Worm (Caenorhabditis elegans) whole organism, L4 larva: Measurements from ENCODE around the gene srg-64.

ENCODE experiments used
- F10B5.3 ChIP-seq: sonication (generic microtip); optimal IDR thresholded peaks from 2 replicates; lab custom pipeline; 2016; ENCODE audit warnings: mild to moderate bottlenecking, missing genetic modification characterization, missing compliant biosample characterization
- F37D6.2 ChIP-seq: sonication (generic microtip); optimal IDR thresholded peaks from 2 replicates; lab custom pipeline; 2016; ENCODE audit warnings: mild to moderate bottlenecking, missing genetic modification characterization, missing compliant biosample characterization
- F44E2.7 ChIP-seq: fragments of 200-800 bp; sonication (Bioruptor generic); IDR thresholded peaks from 2 replicates; pipeline ENCODE4 v2.1.2; 2022; ENCODE audit warnings: missing genetic modification characterization, missing compliant biosample characterization
- Y5F2A.4 ChIP-seq: fragments of 200-800 bp; sonication (Bioruptor generic); optimal IDR thresholded peaks from 2 replicates; lab custom pipeline; 2018; ENCODE audit warnings: mild to moderate bottlenecking, missing genetic modification characterization, missing compliant biosample characterization
- Y75B8A.6 ChIP-seq: fragments of 200-800 bp; sonication (Bioruptor generic); IDR thresholded peaks from 2 replicates; pipeline ENCODE4 v1.3.6; 2022; ENCODE audit warnings: missing genetic modification reagents, missing genetic modification characterization, missing compliant biosample characterization
- ZK337.2 ChIP-seq: fragments of 200-800 bp; sonication (Bioruptor generic); IDR thresholded peaks from 2 replicates; pipeline ENCODE4 v1.3.6; 2022; ENCODE audit warnings: missing genetic modification reagents, missing genetic modification characterization, missing compliant biosample characterization
- ZK546.5 ChIP-seq, 2 experiments: sonication (generic microtip); optimal IDR thresholded peaks; 2 replicates each; lab custom pipeline; 2017; ENCODE audit warnings: missing biosample characterization in 2 of 2, missing genetic modification characterization in 2 of 2
- aly-2 ChIP-seq: sonication (generic microtip); optimal IDR thresholded peaks from 2 replicates; lab custom pipeline; 2018; ENCODE audit warnings: missing biosample characterization, missing genetic modification characterization
- arid-1 ChIP-seq: fragments of 200-800 bp; sonication (Bioruptor generic); conservative IDR thresholded peaks from 2 replicates; pipeline ENCODE4 v1.3.6; 2022; ENCODE audit warnings: missing genetic modification reagents, missing genetic modification characterization, missing compliant biosample characterization
- attf-4 ChIP-seq: sonication (generic microtip); optimal IDR thresholded peaks from 3 replicates; lab custom pipeline; 2017; ENCODE audit warnings: missing biosample characterization, missing genetic modification characterization
- ceh-28 ChIP-seq: fragments of 150-350 bp; optimal IDR thresholded peaks from 2 replicates; lab custom pipeline; 2014; ENCODE audit warnings: missing biosample characterization, missing genetic modification reagents, missing genetic modification characterization
- ceh-32 ChIP-seq: sonication (generic microtip); optimal IDR thresholded peaks from 2 replicates; lab custom pipeline; 2016; ENCODE audit warnings: mild to moderate bottlenecking, missing genetic modification characterization, missing compliant biosample characterization; ENCODE audit not compliant: poor library complexity
- ceh-44 ChIP-seq: fragments of 200-800 bp; sonication (Bioruptor generic); IDR thresholded peaks from 2 replicates; pipeline ENCODE4 v1.3.6; 2022; ENCODE audit warnings: missing genetic modification reagents, missing genetic modification characterization, missing compliant biosample characterization
- ces-1 ChIP-seq: fragments of 150-350 bp; sonication (generic microtip); optimal IDR thresholded peaks from 4 replicates; lab custom pipeline; 2014; ENCODE audit warnings: missing biosample characterization, missing genetic modification reagents, missing genetic modification characterization
- cey-2 ChIP-seq: sonication (generic microtip); optimal IDR thresholded peaks from 3 replicates; lab custom pipeline; 2017; ENCODE audit warnings: missing genetic modification characterization, mild to moderate bottlenecking, missing compliant biosample characterization, antibody characterized with exemption, borderline replicate concordance; ENCODE audit not compliant: insufficient read depth
- daf-12 ChIP-seq: fragments of 150-350 bp; optimal IDR thresholded peaks from 2 replicates; lab custom pipeline; 2014; ENCODE audit warnings: missing biosample characterization, missing genetic modification reagents, missing genetic modification characterization
- dmd-8 ChIP-seq: fragments of 200-800 bp; sonication (Bioruptor generic); IDR thresholded peaks from 2 replicates; pipeline ENCODE4 v1.3.6; 2022; ENCODE audit warnings: missing genetic modification characterization, missing compliant biosample characterization
- dmd-9 ChIP-seq: fragments of 200-800 bp; sonication (Bioruptor generic); IDR thresholded peaks from 2 replicates; pipeline ENCODE4 v1.3.6; 2022; ENCODE audit warnings: missing genetic modification reagents, missing genetic modification characterization, missing compliant biosample characterization
- dve-1 ChIP-seq: sonication (generic microtip); optimal IDR thresholded peaks from 2 replicates; lab custom pipeline; 2017; ENCODE audit warnings: antibody characterized with exemption, mild to moderate bottlenecking, missing genetic modification characterization, missing compliant biosample characterization; ENCODE audit not compliant: insufficient read depth
- egl-27 ChIP-seq: sonication (generic microtip); optimal IDR thresholded peaks from 3 replicates; lab custom pipeline; 2017; ENCODE audit warnings: missing biosample characterization, missing genetic modification reagents, missing genetic modification characterization
- egl-43 ChIP-seq: fragments of 200-800 bp; sonication (Bioruptor generic); IDR thresholded peaks from 2 replicates; pipeline ENCODE4 v1.3.6; 2022; ENCODE audit warnings: missing genetic modification reagents, missing genetic modification characterization, missing compliant biosample characterization
- fos-1 ChIP-seq: fragments of 150-350 bp; optimal IDR thresholded peaks from 2 replicates; lab custom pipeline; 2014; ENCODE audit warnings: missing biosample characterization, missing genetic modification characterization
- hlh-11 ChIP-seq: fragments of 200-800 bp; sonication (Bioruptor generic); optimal IDR thresholded peaks from 2 replicates; lab custom pipeline; 2018; ENCODE audit warnings: mild to moderate bottlenecking, missing genetic modification characterization, missing compliant biosample characterization
- hlh-30 ChIP-seq: sonication (generic microtip); optimal IDR thresholded peaks from 2 replicates; lab custom pipeline; 2017; ENCODE audit warnings: antibody characterized with exemption, mild to moderate bottlenecking, missing genetic modification characterization, missing compliant biosample characterization; ENCODE audit not compliant: insufficient read depth
- lin-1 ChIP-seq: fragments of 200-800 bp; sonication (Bioruptor generic); IDR thresholded peaks from 2 replicates; pipeline ENCODE4 v1.3.6; 2022; ENCODE audit warnings: missing genetic modification reagents, missing genetic modification characterization, missing compliant biosample characterization
- lin-15B ChIP-seq: fragments of 150-350 bp; sonication (generic microtip); optimal IDR thresholded peaks from 3 replicates; lab custom pipeline; 2014; ENCODE audit warnings: missing biosample characterization, missing genetic modification characterization
- lin-29 ChIP-seq: fragments of 200-800 bp; sonication (Bioruptor generic); IDR thresholded peaks from 2 replicates; pipeline ENCODE4 v1.3.6; 2022; ENCODE audit warnings: missing genetic modification reagents, missing genetic modification characterization, missing compliant biosample characterization
- lsy-2 ChIP-seq, 2 experiments: fragments of 150-350 bp in 1 of 2; sonication (generic microtip) in 1 of 2; optimal IDR thresholded peaks; 2 replicates each; lab custom pipeline; 2014 to 2017; ENCODE audit warnings: missing biosample characterization in 2 of 2, missing genetic modification characterization in 2 of 2
- madf-5 ChIP-seq, 2 experiments: fragments of 200-800 bp; sonication (Bioruptor generic); IDR thresholded peaks; 2 replicates each; pipeline ENCODE4 v1.3.6; 2022; ENCODE audit warnings: missing compliant biosample characterization in 2 of 2, missing genetic modification characterization in 2 of 2
- mes-2 ChIP-seq: sonication (generic microtip); optimal IDR thresholded peaks from 2 replicates; lab custom pipeline; 2016; ENCODE audit warnings: missing genotype, mild to moderate bottlenecking, missing genetic modification characterization, missing compliant biosample characterization; ENCODE audit not compliant: poor library complexity, severe bottlenecking
- nhr-10 ChIP-seq: fragments of 150-350 bp; optimal IDR thresholded peaks from 2 replicates; lab custom pipeline; 2014; ENCODE audit warnings: missing biosample characterization, missing genetic modification characterization
- nhr-102 ChIP-seq: sonication (generic microtip); optimal IDR thresholded peaks from 2 replicates; lab custom pipeline; 2016; ENCODE audit warnings: mild to moderate bottlenecking, missing genetic modification characterization, moderate library complexity, missing compliant biosample characterization
- nhr-111 ChIP-seq: fragments of 200-800 bp; sonication (Bioruptor generic); optimal IDR thresholded peaks from 2 replicates; lab custom pipeline; 2018; ENCODE audit warnings: mild to moderate bottlenecking, missing genetic modification characterization, missing compliant biosample characterization
- nhr-28 ChIP-seq: fragments of 150-350 bp; optimal IDR thresholded peaks from 2 replicates; lab custom pipeline; 2014; ENCODE audit warnings: missing biosample characterization, missing genetic modification characterization
- nhr-41 ChIP-seq: fragments of 200-800 bp; sonication (Bioruptor generic); IDR thresholded peaks from 2 replicates; pipeline ENCODE4 v1.3.6; 2022; ENCODE audit warnings: missing genetic modification reagents, missing genetic modification characterization, missing compliant biosample characterization
- nhr-76 ChIP-seq: fragments of 150-350 bp; optimal IDR thresholded peaks from 2 replicates; lab custom pipeline; 2014; ENCODE audit warnings: missing biosample characterization, missing genetic modification characterization
- nhr-77 ChIP-seq: fragments of 150-350 bp; optimal IDR thresholded peaks from 2 replicates; lab custom pipeline; 2014; ENCODE audit warnings: missing biosample characterization, missing genetic modification characterization
- pha-4 ChIP-seq, 2 experiments: fragments of 150-350 bp in 1 of 2; fragments of 200-800 bp in 1 of 2; sonication (Bioruptor generic) in 1 of 2; IDR thresholded peaks in 1 of 2; optimal IDR thresholded peaks in 1 of 2; 2 replicates each; pipeline versions ENCODE4 v1.3.6 to Lab custom; 2014 to 2022; ENCODE audit warnings: missing genetic modification characterization in 2 of 2, missing genetic modification reagents in 2 of 2, missing biosample characterization in 1 of 2, missing compliant biosample characterization in 1 of 2
- pqm-1 ChIP-seq: sonication (generic microtip); optimal IDR thresholded peaks from 2 replicates; lab custom pipeline; 2017; ENCODE audit warnings: missing biosample characterization, missing genetic modification characterization
- rbr-2 ChIP-seq: sonication (generic microtip); optimal IDR thresholded peaks from 2 replicates; lab custom pipeline; 2016; ENCODE audit warnings: missing genotype, missing genetic modification characterization, missing compliant biosample characterization
- saeg-2 ChIP-seq: fragments of 200-800 bp; sonication (Bioruptor generic); IDR thresholded peaks from 2 replicates; pipeline ENCODE4 v1.3.6; 2022; ENCODE audit warnings: missing genetic modification reagents, missing genetic modification characterization, missing compliant biosample characterization
- sdz-12 ChIP-seq: fragments of 200-800 bp; sonication (Bioruptor generic); optimal IDR thresholded peaks from 2 replicates; lab custom pipeline; 2018; ENCODE audit warnings: mild to moderate bottlenecking, missing genetic modification characterization, missing compliant biosample characterization
- spr-3 ChIP-seq: fragments of 200-800 bp; sonication (Bioruptor generic); optimal IDR thresholded peaks from 2 replicates; lab custom pipeline; 2018; ENCODE audit warnings: mild to moderate bottlenecking, missing genetic modification characterization, missing compliant biosample characterization
- unc-39 ChIP-seq: sonication (generic microtip); optimal IDR thresholded peaks from 2 replicates; lab custom pipeline; 2017; ENCODE audit warnings: missing biosample characterization, missing genetic modification characterization
- unc-62 ChIP-seq, 3 experiments: fragments of 150-350 bp in 1 of 3; sonication (generic microtip); optimal IDR thresholded peaks in 2 of 3; peaks in 1 of 3; 1 replicate in 1 of 3; 2 replicates in 2 of 3; lab custom pipeline; 2014 to 2017; ENCODE audit warnings: missing biosample characterization in 3 of 3, missing genetic modification characterization in 3 of 3, missing genetic modification reagents in 3 of 3, missing genotype in 1 of 3
- vab-7 ChIP-seq: fragments of 200-800 bp; sonication (Bioruptor generic); IDR thresholded peaks from 2 replicates; pipeline ENCODE4 v1.3.6; 2022; ENCODE audit warnings: missing genetic modification reagents, missing genetic modification characterization, missing compliant biosample characterization
- zag-1 ChIP-seq: fragments of 150-350 bp; optimal IDR thresholded peaks from 2 replicates; lab custom pipeline; 2014; ENCODE audit warnings: missing biosample characterization, missing genetic modification characterization
- zfp-2 ChIP-seq: sonication (generic microtip); optimal IDR thresholded peaks from 2 replicates; lab custom pipeline; 2016; ENCODE audit warnings: mild to moderate bottlenecking, missing genetic modification characterization, missing compliant biosample characterization
- zip-11 ChIP-seq: fragments of 200-800 bp; sonication (Bioruptor generic); IDR thresholded peaks from 2 replicates; pipeline ENCODE4 v1.3.6; 2022; ENCODE audit warnings: missing genetic modification characterization, missing compliant biosample characterization
- zip-2 ChIP-seq: fragments of 150-350 bp; optimal IDR thresholded peaks from 2 replicates; lab custom pipeline; 2014; ENCODE audit warnings: missing biosample characterization, missing genetic modification characterization
- ztf-7 ChIP-seq: fragments of 150-350 bp; optimal IDR thresholded peaks from 2 replicates; lab custom pipeline; 2014; ENCODE audit warnings: missing biosample characterization, missing genetic modification characterization

Gene srg-64

ce11 chrX:15771411-15771810, 31.0 kb upstream of the srg-64 start, which contains the start of gene Y7A5A.1 (continued):
- TF ChIP-seq ceh-44 (GFP tag; lab: Robert Waterston, UW) = no peak
- TF ChIP-seq cey-2 (tag; lab: Kevin White, UChicago) = no peak
- no peak for TF ChIP-seq arid-1
- TF ChIP-seq attf-4 (tag; lab: Kevin White, UChicago) = no peak
- TF ChIP-seq rbr-2 (tag; lab: Kevin White, UChicago) = no peak
- peak; percentile 15 for TF ChIP-seq dve-1 (tag; lab: Kevin White, UChicago)
- TF ChIP-seq nhr-111 = no peak
- no peak for TF ChIP-seq lin-15B (tag; lab: Kevin White, UChicago)
- TF ChIP-seq vab-7 (GFP tag; lab: Robert Waterston, UW) = no peak
- peak; percentile 43 for TF ChIP-seq nhr-28 (tag; lab: Kevin White, UChicago)
- TF ChIP-seq ces-1 (GFP tag; lab: Kevin White, UChicago) = no peak
- no peak for TF ChIP-seq daf-12 (tag; lab: Kevin White, UChicago)
- TF ChIP-seq nhr-41 = no peak
- no peak for TF ChIP-seq hlh-30 (tag; lab: Kevin White, UChicago)
- TF ChIP-seq nhr-10 (tag; lab: Kevin White, UChicago) = no peak
- TF ChIP-seq aly-2 (tag; lab: Kevin White, UChicago) = no peak
- no peak for TF ChIP-seq ztf-7
- no peak for TF ChIP-seq ceh-28 (tag; lab: Kevin White, UChicago)
- no peak for TF ChIP-seq unc-39 (tag; lab: Kevin White, UChicago)
- no peak for TF ChIP-seq pha-4 (GFP tag; IDR thresholded peaks at IDR 0.05; lab: Robert Waterston, UW)
- no peak for TF ChIP-seq pha-4 (tag; optimal IDR thresholded peaks at IDR 0.05; lab: Kevin White, UChicago)
- no peak for TF ChIP-seq dmd-8 (GFP tag; lab: Robert Waterston, UW)
- TF ChIP-seq egl-43 (GFP tag; lab: Robert Waterston, UW) = no peak
- no peak for TF ChIP-seq spr-3 (GFP tag; lab: Kevin White, UChicago)
- TF ChIP-seq lin-29 (GFP tag; lab: Robert Waterston, UW) = no peak
- no peak for TF ChIP-seq F44E2.7
- TF ChIP-seq ceh-32 = no peak
- TF ChIP-seq dmd-9 (GFP tag; lab: Robert Waterston, UW) = no peak
- no peak for TF ChIP-seq F37D6.2
- no peak for TF ChIP-seq nhr-77 (tag; lab: Kevin White, UChicago)
- TF ChIP-seq zip-11 (GFP tag; lab: Robert Waterston, UW) = no peak
- peak; percentile 21 for TF ChIP-seq mes-2
- TF ChIP-seq F10B5.3 (tag; lab: Kevin White, UChicago) = no peak
- no peak for TF ChIP-seq ZK546.5 (tag; optimal IDR thresholded peaks at IDR 0.05; lab: Kevin White, UChicago)
- TF ChIP-seq hlh-11 (tag; lab: Kevin White, UChicago) = peak; percentile 20
- no peak for TF ChIP-seq egl-27 (tag; lab: Kevin White, UChicago)
- TF ChIP-seq lsy-2 (tag; optimal IDR thresholded peaks at IDR 0.05; lab: Kevin White, UChicago) = no peak
- TF ChIP-seq unc-62 (GFP tag; optimal IDR thresholded peaks at IDR 0.05 in 1 of 2; lab: Kevin White, UChicago) = peak in 1 of 2 experiments; percentile 55
- TF ChIP-seq unc-62 (tag; optimal IDR thresholded peaks at IDR 0.05; lab: Kevin White, UChicago) = no peak
- no peak for TF ChIP-seq nhr-76 (tag; lab: Kevin White, UChicago)
- TF ChIP-seq zfp-2 (tag; lab: Kevin White, UChicago) = no peak
- TF ChIP-seq pqm-1 (tag; lab: Kevin White, UChicago) = peak; percentile 61
- TF ChIP-seq zag-1 (tag; lab: Kevin White, UChicago) = no peak
- TF ChIP-seq ZK337.2 = no peak
- no peak for TF ChIP-seq lin-1
- TF ChIP-seq fos-1 = no peak
- no peak for TF ChIP-seq zip-2
- TF ChIP-seq saeg-2 (GFP tag; lab: Robert Waterston, UW) = no peak
- no peak for TF ChIP-seq Y75B8A.6 (GFP tag; lab: Robert Waterston, UW)
- no peak for TF ChIP-seq nhr-102 (tag; lab: Kevin White, UChicago)
- no peak for TF ChIP-seq sdz-12 (GFP tag; lab: Kevin White, UChicago)
- no peak for TF ChIP-seq Y5F2A.4 (GFP tag; lab: Kevin White, UChicago)
- TF ChIP-seq madf-5 (GFP tag; IDR thresholded peaks at IDR 0.05; lab: Robert Waterston, UW) = no peak
